Fruit fly (Drosophila melanogaster) whole organism, embryonic: Measurements from ENCODE around the gene Adsl.

Experiments
- CG12104 ChIP-seq: fragments of 200-800 bp; sonication (Bioruptor generic); optimal IDR thresholded peaks from 3 replicates; lab custom pipeline; 2016; ENCODE audit warnings: missing biosample characterization, missing genetic modification characterization
- CG13424 ChIP-seq: fragments of 200-800 bp; sonication (Bioruptor generic); optimal IDR thresholded peaks from 2 replicates; lab custom pipeline; 2019; ENCODE audit warnings: missing biosample characterization, mild to moderate bottlenecking, missing genetic modification characterization, moderate library complexity
- CG17829 ChIP-seq: fragments of 200-800 bp; optimal IDR thresholded peaks from 2 replicates; lab custom pipeline; 2019; ENCODE audit warnings: missing biosample characterization, mild to moderate bottlenecking, missing genetic modification characterization, moderate library complexity
- Elba2 ChIP-seq: fragments of 200-800 bp; sonication (Bioruptor generic); optimal IDR thresholded peaks from 3 replicates; lab custom pipeline; 2016; ENCODE audit warnings: missing biosample characterization, missing genetic modification characterization
- Hr51 ChIP-seq, 2 experiments: fragments of 200-800 bp; sonication (Bioruptor generic); optimal IDR thresholded peaks; 2 replicates in 1 of 2; 3 replicates in 1 of 2; lab custom pipeline; 2016 to 2018; ENCODE audit warnings: missing biosample characterization in 2 of 2, missing genetic modification characterization in 2 of 2, mild to moderate bottlenecking in 1 of 2, moderate library complexity in 1 of 2
- MTF-1 ChIP-seq: fragments of 200-800 bp; sonication (Bioruptor generic); optimal IDR thresholded peaks from 2 replicates; lab custom pipeline; 2018; ENCODE audit warnings: missing biosample characterization, mild to moderate bottlenecking, missing genetic modification characterization, borderline replicate concordance
- Rx ChIP-seq: fragments of 200-800 bp; sonication (Bioruptor generic); IDR thresholded peaks from 2 replicates; pipeline ENCODE4 v1.3.6; 2022; ENCODE audit warnings: missing biosample characterization, missing genetic modification characterization
- ac ChIP-seq: fragments of 200-800 bp; sonication (Bioruptor generic); optimal IDR thresholded peaks from 3 replicates; lab custom pipeline; 2017; ENCODE audit warnings: missing biosample characterization, mild to moderate bottlenecking, missing genetic modification characterization
- corto ChIP-seq: fragments of 200-800 bp; sonication (Bioruptor generic); optimal IDR thresholded peaks from 2 replicates; lab custom pipeline; 2016; ENCODE audit warnings: missing biosample characterization, mild to moderate bottlenecking, missing genetic modification characterization, moderate library complexity
- dmrt99B ChIP-seq: fragments of 200-800 bp; sonication (Bioruptor generic); optimal IDR thresholded peaks from 2 replicates; lab custom pipeline; 2018; ENCODE audit warnings: missing biosample characterization, mild to moderate bottlenecking, missing genetic modification characterization, moderate library complexity
- nau ChIP-seq: fragments of 200-800 bp; sonication (Bioruptor generic); optimal IDR thresholded peaks from 3 replicates; lab custom pipeline; 2017; ENCODE audit warnings: missing biosample characterization, mild to moderate bottlenecking, missing genetic modification characterization, missing genetic modification reagents
- slbo ChIP-seq: fragments of 200-800 bp; sonication (Bioruptor generic); IDR thresholded peaks from 2 replicates; pipeline ENCODE4 v1.3.6; 2022; ENCODE audit warnings: missing biosample characterization, missing genetic modification characterization
- usp ChIP-seq: fragments of >200 bp; optimal IDR thresholded peaks from 2 replicates; lab custom pipeline; 2017; ENCODE audit warnings: missing biosample characterization, missing genetic modification characterization

- TF ChIP-seq usp (GFP tag; lab: Kevin White, UChicago) (no peak), dmrt99B (tag; lab: Kevin White, UChicago) (no peak), CG13424 (tag; lab: Kevin White, UChicago) (no peak), Rx (GFP tag; lab: Robert Waterston, UW) (no peak), CG17829 (tag; lab: Kevin White, UChicago) (no peak), nau (GFP tag; lab: Kevin White, UChicago) (no peak), CG12104 (no peak), Elba2 (no peak), slbo (GFP tag; lab: Robert Waterston, UW) (no peak), corto (GFP tag; lab: Kevin White, UChicago) (no peak), ac (GFP tag; lab: Kevin White, UChicago) (no peak), MTF-1 (GFP tag; lab: Kevin White, UChicago) (no peak), Hr51 (GFP tag; optimal IDR thresholded peaks at IDR 0.05; lab: Kevin White, UChicago) (no peak)
Measured at dm6 chr3R:17014276-17014675, 6.6 kb downstream of the Adsl start, which contains the start of gene Pxd.
